Worm (Caenorhabditis elegans) whole organism, early embryonic: Measurements from ENCODE around the gene C30F2.5.

ENCODE experiments used
- B0310.2 ChIP-seq: sonication (generic microtip); optimal IDR thresholded peaks from 2 replicates; lab custom pipeline; 2016; ENCODE audit warnings: mild to moderate bottlenecking, missing genetic modification characterization, missing compliant biosample characterization
- F13C5.2 ChIP-seq: sonication (generic microtip); optimal IDR thresholded peaks from 2 replicates; lab custom pipeline; 2017; ENCODE audit warnings: mild to moderate bottlenecking, missing genetic modification characterization, inconsistent platforms, missing compliant biosample characterization
- aly-1 ChIP-seq: sonication (generic microtip); optimal IDR thresholded peaks from 2 replicates; lab custom pipeline; 2016; ENCODE audit warnings: missing genetic modification characterization, missing compliant biosample characterization
- ama-1 ChIP-seq: fragments of 150-350 bp; optimal IDR thresholded peaks from 2 replicates; lab custom pipeline; 2014
- ceh-13 ChIP-seq: fragments of 200-800 bp; sonication (Bioruptor generic); optimal IDR thresholded peaks from 2 replicates; lab custom pipeline; 2018; ENCODE audit warnings: mild to moderate bottlenecking, missing genetic modification characterization, missing compliant biosample characterization
- ceh-36 ChIP-seq: sonication (generic microtip); optimal IDR thresholded peaks from 2 replicates; lab custom pipeline; 2016; ENCODE audit warnings: missing genetic modification characterization, inconsistent platforms, missing compliant biosample characterization
- ets-7 ChIP-seq: sonication (generic microtip); optimal IDR thresholded peaks from 2 replicates; lab custom pipeline; 2016; ENCODE audit warnings: missing genotype, missing genetic modification characterization, missing compliant biosample characterization
- flt-1 ChIP-seq: fragments of 200-800 bp; sonication (Bioruptor generic); IDR thresholded peaks from 2 replicates; pipeline ENCODE4 v1.3.6; 2022; ENCODE audit warnings: missing genetic modification characterization, missing compliant biosample characterization
- hmbx-1 ChIP-seq: sonication (generic microtip); optimal IDR thresholded peaks from 2 replicates; lab custom pipeline; 2016; ENCODE audit warnings: mild to moderate bottlenecking, missing genetic modification characterization, missing compliant biosample characterization
- hmg-4 ChIP-seq: fragments of 200-800 bp; sonication (Bioruptor generic); optimal IDR thresholded peaks from 2 replicates; lab custom pipeline; 2018; ENCODE audit warnings: mild to moderate bottlenecking, missing genetic modification characterization, missing compliant biosample characterization
- hnd-1 ChIP-seq: sonication (generic microtip); optimal IDR thresholded peaks from 2 replicates; lab custom pipeline; 2016; ENCODE audit warnings: missing genetic modification characterization, missing compliant biosample characterization
- pes-1 ChIP-seq: fragments of 200-800 bp; sonication (Bioruptor generic); IDR thresholded peaks from 2 replicates; pipeline ENCODE4 v1.3.6; 2022; ENCODE audit warnings: missing genetic modification reagents, missing genetic modification characterization, missing compliant biosample characterization
- scrt-1 ChIP-seq: fragments of 200-800 bp; sonication (Bioruptor generic); IDR thresholded peaks from 2 replicates; pipeline ENCODE4 v1.3.6; 2022; ENCODE audit warnings: missing genetic modification characterization, missing compliant biosample characterization
- sea-1 ChIP-seq: fragments of 200-800 bp; sonication (Bioruptor generic); conservative IDR thresholded peaks from 2 replicates; pipeline ENCODE4 v1.3.6; 2022; ENCODE audit warnings: missing genetic modification characterization, missing compliant biosample characterization
- tbx-11 ChIP-seq: fragments of 200-800 bp; sonication (Bioruptor generic); IDR thresholded peaks from 2 replicates; pipeline ENCODE4 v1.3.6; 2022; ENCODE audit warnings: missing genetic modification characterization, missing compliant biosample characterization
- tbx-37 ChIP-seq: fragments of 200-800 bp; sonication (Bioruptor generic); conservative IDR thresholded peaks from 2 replicates; pipeline ENCODE4 v1.3.6; 2022; ENCODE audit warnings: missing genetic modification reagents, missing genetic modification characterization, missing compliant biosample characterization
- tra-4 ChIP-seq: sonication (generic microtip); optimal IDR thresholded peaks from 2 replicates; lab custom pipeline; 2017; ENCODE audit warnings: missing genetic modification characterization, missing compliant biosample characterization

Gene C30F2.5

DNA sequence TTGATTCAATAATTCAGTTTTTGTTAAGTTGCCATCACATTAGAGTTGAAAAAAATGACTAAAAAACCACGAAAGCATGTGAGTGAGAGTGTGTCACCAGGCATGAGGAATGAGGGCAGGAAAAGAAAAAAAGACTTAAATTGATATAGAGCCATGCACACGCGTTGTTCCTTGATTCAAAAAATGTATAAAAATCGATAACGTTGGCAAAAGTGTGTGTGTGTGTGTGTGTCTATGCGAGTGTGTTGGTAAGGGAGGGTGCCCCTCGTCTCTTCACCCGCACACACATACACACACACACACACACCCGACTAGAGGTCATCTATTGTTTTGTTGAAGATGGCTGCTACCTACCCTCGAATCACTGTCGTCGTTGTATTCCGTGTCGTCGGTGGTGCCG is 49.4 kb downstream of the C30F2.5 start:
- TF ChIP-seq hmg-4 (GFP tag; lab: Kevin White, UChicago): peak; percentile 10
- TF ChIP-seq ceh-36 (tag; lab: Kevin White, UChicago): no peak
- TF ChIP-seq tbx-37 (GFP tag; lab: Robert Waterston, UW): 0 out of 2 replicates have a peak, but pooled peaks have one; percentile 26

DNA sequence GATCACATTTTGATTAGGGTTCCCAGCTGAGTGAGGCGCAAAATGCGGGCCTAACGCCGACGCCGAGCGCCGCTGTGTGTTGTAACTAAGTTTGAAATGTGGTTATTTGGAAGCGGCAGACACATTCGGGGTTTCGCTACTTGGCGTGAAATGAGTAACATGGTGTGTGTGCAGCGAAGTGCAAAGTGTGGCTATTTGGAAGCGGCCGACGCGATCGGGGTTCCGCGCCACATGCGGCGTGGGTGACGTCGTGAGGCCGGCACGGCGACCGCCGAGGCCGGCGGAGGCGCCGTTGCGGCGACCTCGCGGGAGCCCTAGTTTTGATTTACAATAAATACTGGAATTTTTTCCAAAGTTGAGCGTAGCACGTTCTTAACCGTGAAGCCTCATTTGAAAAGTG is 50.1 kb downstream of the C30F2.5 start:
- TF ChIP-seq flt-1 (GFP tag; lab: Robert Waterston, UW): no peak

DNA sequence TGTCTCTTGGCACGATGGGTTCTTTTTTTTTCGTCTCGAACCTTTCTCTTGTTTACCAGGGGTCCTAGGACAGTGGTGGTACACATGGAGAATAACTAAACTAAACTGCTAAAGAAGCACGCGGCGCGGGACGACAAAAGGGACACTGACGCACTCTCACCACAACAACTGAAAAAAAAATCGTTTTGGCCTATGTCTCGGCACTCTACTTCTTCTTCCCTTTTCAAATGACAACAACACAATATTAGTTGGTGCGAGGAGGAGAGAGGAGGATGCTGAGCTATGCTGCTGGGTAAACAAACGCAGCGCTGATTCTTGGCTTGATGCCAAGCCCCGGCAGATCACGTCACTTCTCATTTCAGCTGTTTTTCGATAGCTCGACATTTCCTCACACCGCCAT is 50.8 kb downstream of the C30F2.5 start:
- no peak for TF ChIP-seq F13C5.2 (tag; lab: Kevin White, UChicago)
- TF ChIP-seq tra-4: no peak
- TF ChIP-seq sea-1 (GFP tag; lab: Robert Waterston, UW): no peak
- no peak for TF ChIP-seq tbx-11 (GFP tag; lab: Robert Waterston, UW)
- no peak for TF ChIP-seq ceh-36 (tag; lab: Kevin White, UChicago)
- no peak for TF ChIP-seq pes-1 (GFP tag; lab: Robert Waterston, UW)
- TF ChIP-seq ceh-13 (GFP tag; lab: Kevin White, UChicago): no peak
- TF ChIP-seq hmg-4 (GFP tag; lab: Kevin White, UChicago): no peak
- TF ChIP-seq aly-1 (tag; lab: Kevin White, UChicago): no peak
- TF ChIP-seq B0310.2 (tag; lab: Kevin White, UChicago): no peak
- TF ChIP-seq tbx-37 (GFP tag; lab: Robert Waterston, UW): no peak
- no peak for TF ChIP-seq ets-7 (tag; lab: Kevin White, UChicago)
- TF ChIP-seq hmbx-1: no peak
- no peak for TF ChIP-seq scrt-1 (GFP tag; lab: Robert Waterston, UW)
- TF ChIP-seq ama-1 (lab: Kevin White, UChicago): no peak
- TF ChIP-seq flt-1 (GFP tag; lab: Robert Waterston, UW): no peak
- no peak for TF ChIP-seq hnd-1 (tag; lab: Kevin White, UChicago)
